Fruit fly (Drosophila melanogaster): Measurements from ENCODE around the gene Rac1.

DNA sequence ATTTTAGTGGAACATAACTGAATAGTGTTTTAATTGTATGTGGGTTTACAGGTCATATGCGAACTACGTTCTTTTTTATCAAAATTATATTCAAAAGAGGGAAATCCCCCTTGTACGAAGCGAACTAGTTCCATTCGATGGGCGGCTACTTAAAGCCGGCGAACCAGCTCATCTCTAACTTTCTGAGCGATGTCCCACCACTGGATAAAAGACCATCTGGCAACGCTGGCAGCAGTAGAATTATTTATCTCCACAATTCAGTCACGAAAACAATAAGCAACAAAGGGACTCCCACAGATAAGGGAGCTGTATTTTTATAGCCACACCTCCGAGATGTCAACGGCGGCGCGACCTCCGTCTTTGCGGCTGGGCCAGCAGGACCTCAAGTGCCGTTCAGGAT is 6.8 kb downstream of the Rac1 start, which contains the start of gene Rabex-5:
- TF ChIP-seq Clk (GFP tag; optimal IDR thresholded peaks at IDR 0.05) (no peak), cnc (optimal IDR thresholded peaks at IDR 0.05) (no peak), CG1620 (GFP tag; optimal IDR thresholded peaks at IDR 0.05) (peak; percentile 49), pad (GFP tag; optimal IDR thresholded peaks at IDR 0.05) (peak; percentile 2)
